Fruit fly (Drosophila melanogaster): ENCODE measurements around the gene slx1.

dm6 chr3R:4678362-4678761 is 36.6 kb downstream of the slx1 start:
- TF ChIP-seq Crg-1 (GFP tag; optimal IDR thresholded peaks at IDR 0.05), result no peak
- TF ChIP-seq CG1620 (GFP tag; optimal IDR thresholded peaks at IDR 0.05), result no peak
- no peak for TF ChIP-seq bab1 (GFP tag; optimal IDR thresholded peaks at IDR 0.05)

Data from whole organism, adult.